Worm (Caenorhabditis elegans) whole organism, dauer: ENCODE results near the gene rop-1.

Experiments
- unc-62 ChIP-seq: sonication (generic microtip); optimal IDR thresholded peaks from 2 replicates; lab custom pipeline; 2017; ENCODE audit warnings: missing biosample characterization, missing genetic modification reagents, missing genetic modification characterization

The rop-1 gene

DNA sequence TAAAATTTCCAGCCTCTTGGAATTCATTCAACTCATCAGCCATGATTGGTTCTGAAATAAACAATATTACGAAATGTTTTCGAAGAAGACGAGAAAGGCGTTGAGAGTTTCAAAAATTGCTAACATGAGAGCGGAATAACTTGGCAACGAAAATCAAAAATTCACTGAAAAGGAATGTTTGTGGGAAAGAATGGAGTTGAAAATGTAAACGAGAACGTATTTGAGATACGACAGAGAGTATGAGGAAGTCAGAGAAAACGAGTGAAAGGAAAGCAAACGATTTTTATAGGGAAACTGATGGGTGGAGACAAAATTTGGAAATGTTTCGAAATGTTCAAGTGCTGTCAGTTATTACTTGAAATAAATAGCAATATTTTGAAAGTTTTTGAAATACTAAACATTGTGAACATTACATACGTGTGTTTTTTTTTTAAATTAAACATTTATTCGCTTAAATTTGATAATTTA, at the start of gene rop-1:
rop-1 (minus strand) TSS at position 51 of the 468 bp plus-strand sequence.
- no peak for TF ChIP-seq unc-62

DNA sequence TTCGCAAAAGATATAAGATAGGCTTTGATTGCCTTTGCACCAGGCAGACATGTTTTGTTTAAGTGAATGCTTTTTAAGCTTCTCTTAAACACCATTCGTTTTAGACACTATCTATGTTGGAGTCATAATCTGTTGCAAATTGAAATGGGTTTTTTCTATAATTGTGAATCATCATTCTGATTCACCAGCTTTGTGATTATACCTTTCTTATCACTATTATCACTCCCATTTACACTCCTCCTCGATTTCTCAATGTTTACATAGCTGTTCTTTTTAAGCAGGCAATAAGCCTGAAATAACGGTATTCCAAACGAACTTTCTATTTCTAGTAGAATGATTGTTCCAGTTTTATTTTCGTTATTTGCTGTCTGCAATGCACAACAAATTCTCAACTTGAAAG, 42.2 kb upstream of the rop-1 start, which contains the start of gene B0024.4:
B0024.4 (plus strand) TSS at position 301 of the 400 bp plus-strand sequence.
- TF ChIP-seq unc-62 = no peak

- TF ChIP-seq unc-62 = no peak
Observed at ce11 chrV:10294549-10294948, 39.7 kb upstream of the rop-1 start, which contains the start of gene col-150. Gene col-150, minus strand, starts transcription at chrV:10294649.

DNA sequence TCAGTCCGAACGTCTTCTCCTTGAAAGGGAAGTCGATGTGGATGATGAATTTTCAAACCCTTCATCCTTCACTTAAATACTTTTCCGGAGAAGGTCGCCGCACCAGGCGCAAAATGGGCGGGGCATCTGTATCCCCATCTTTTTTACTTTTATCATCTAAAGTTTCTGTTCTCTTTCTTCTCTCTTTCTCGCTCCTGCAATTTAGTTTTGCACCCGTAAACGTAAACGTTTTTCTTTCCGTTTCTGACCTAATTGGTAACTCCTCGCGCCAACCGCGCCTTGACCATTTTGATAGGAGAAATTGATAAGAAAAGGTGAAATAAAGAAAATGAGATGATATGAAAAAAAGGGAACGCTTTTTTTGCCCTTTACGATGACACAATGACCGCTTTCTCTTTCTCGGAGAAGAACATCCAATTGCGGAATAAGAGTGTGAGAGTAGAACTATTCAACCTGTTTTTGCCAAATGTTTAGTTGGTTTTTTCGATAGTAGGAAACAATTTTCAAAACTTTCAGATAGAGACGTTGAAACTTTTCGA, 38.0 kb upstream of the rop-1 start, which contains the start of gene col-149:
col-149 (minus strand) TSS at position 51 of the 539 bp plus-strand sequence.
- TF ChIP-seq unc-62 = no peak

- TF ChIP-seq unc-62 = no peak
Observed at ce11 chrV:10291848-10292247, 37.0 kb upstream of the rop-1 start.

- no peak for TF ChIP-seq unc-62
Observed at ce11 chrV:10289743-10290142, 34.9 kb upstream of the rop-1 start, which contains the start of gene B0024.15. Gene B0024.15, plus strand, starts transcription at chrV:10290043.

DNA sequence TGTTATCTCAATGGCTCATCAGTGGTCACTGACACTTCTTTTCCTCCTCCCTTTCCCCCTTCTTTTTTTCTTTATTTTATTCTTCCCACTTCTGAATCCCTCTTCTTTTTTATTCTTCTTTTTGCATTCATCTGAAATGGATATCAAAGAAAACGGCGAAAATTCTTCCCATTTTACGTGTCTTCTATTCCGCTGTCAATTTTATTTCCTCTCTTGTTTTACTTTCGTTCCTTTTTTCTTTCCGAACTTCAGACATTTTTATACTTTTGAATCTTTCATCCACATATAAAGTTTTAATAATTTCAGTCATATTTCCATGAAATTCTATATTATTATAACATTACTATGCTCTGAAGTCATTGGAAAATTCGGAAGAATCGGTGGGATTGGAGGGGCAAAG, 32.4 kb upstream of the rop-1 start, which contains the start of gene B0024.3:
B0024.3 (plus strand) TSS at position 301 of the 400 bp plus-strand sequence.
- no peak for TF ChIP-seq unc-62

ce11 chrV:10285853-10286252, 31.0 kb upstream of the rop-1 start:
- TF ChIP-seq unc-62 = no peak

DNA sequence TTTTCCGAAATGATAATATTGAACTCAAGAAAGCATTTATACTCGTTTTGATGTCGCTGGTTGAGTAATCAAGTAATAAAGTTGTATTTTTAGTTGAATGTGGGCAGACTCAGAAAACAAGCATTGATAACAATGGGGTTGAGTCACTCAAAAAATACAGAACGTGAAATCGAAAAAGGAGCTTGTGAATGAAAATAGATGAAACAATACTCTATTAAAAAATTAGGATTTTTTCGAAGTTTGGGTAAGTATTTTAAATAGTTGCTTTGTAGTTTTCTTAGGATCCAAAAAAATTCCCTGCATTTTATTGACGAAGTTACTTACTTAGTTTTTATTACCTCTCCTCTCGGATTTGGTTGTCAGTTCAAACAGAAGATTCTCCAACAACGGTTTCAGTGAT, 28.6 kb upstream of the rop-1 start, which contains the start of gene lys-3:
lys-3 (minus strand) TSS at position 101 of the 400 bp plus-strand sequence.
- no peak for TF ChIP-seq unc-62

- TF ChIP-seq unc-62 = no peak
Observed at ce11 chrV:10281374-10281773, 26.5 kb upstream of the rop-1 start, which contains the start of gene lys-2. Gene lys-2, minus strand, starts transcription at chrV:10281474.

- TF ChIP-seq unc-62 = no peak
Observed at ce11 chrV:10280112-10280511, 25.3 kb upstream of the rop-1 start.

- TF ChIP-seq unc-62 = no peak
Observed at ce11 chrV:10277579-10277978, 22.7 kb upstream of the rop-1 start, which contains the start of gene lys-1. Gene lys-1, plus strand, starts transcription at chrV:10277904.

DNA sequence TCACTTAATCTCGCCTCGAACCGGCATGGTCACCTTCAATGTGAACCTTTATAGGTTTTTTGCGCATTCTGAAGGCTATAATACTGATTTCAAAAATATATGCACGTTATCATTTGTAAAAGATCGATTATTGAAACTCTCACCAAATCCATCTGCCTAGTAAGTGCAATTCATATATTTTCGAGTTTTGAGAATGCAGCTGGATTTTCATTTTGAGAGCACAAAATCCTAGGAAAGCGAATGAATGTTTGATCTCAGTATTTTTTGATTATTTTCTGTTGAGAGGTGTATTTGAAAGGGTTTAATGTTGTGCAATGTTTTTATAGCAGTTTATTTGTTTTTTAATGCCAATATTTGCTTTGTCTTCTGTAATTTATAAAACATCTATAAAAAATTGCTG, 21.2 kb upstream of the rop-1 start:
- no peak for TF ChIP-seq unc-62

- TF ChIP-seq unc-62 = no peak
Observed at ce11 chrV:10275619-10276018, 20.8 kb upstream of the rop-1 start, which contains the start of gene Y22F5A.11. Gene Y22F5A.11, minus strand, starts transcription at chrV:10275646.

- TF ChIP-seq unc-62 = no peak
Observed at ce11 chrV:10273837-10274236, 19.0 kb upstream of the rop-1 start.

- no peak for TF ChIP-seq unc-62
Observed at ce11 chrV:10270214-10270613, 15.4 kb upstream of the rop-1 start, which contains the start of gene ric-4. Gene ric-4, minus strand, starts transcription at chrV:10270314.

DNA sequence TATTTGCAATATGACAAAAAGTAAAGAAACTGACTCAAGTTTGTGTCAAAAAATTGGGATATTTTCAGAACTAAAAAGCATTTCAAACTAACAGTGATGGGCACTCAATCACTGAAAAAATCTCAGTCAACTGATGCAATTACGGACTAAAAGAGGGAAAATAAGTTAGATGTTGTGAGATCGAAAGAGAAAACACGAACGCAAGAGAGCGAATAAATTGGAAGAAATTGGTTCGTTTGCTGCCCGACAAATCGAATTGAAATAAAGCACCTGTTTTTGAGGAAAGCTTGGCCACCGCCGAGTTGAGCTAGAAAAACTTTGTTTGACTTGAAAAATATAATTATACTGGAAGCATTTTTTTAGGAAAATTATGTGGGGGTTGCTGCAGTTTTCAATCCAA, 11.2 kb upstream of the rop-1 start:
- no peak for TF ChIP-seq unc-62

ce11 chrV:10265019-10265418, 10.2 kb upstream of the rop-1 start:
- no peak for TF ChIP-seq unc-62
